Worm (Caenorhabditis elegans): ENCODE measurements around the gene R02E4.2.

DNA sequence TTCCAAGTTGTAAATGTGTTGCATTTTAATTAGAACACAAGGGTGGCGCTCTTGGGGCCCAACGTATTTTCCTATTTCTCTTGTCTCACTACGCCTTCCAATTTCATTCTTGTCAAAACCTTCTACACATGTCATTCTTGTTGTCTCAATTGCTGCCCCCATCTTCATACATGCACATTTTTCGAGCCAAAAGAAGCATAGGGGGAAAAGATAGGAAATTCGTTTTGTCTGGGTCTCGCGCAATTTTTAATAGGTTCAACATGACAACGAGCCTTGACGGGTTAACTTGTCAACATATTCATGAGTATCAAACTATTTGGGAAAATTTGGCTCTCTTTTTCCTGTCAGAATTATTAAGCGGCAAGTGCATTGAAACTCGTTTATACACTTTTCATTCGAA is 16.1 kb downstream of the R02E4.2 start:
- TF ChIP-seq ama-1 (optimal IDR thresholded peaks at IDR 0.05) (no peak), sox-2 (GFP tag; IDR thresholded peaks at IDR 0.05) (no peak), ceh-45 (GFP tag; IDR thresholded peaks at IDR 0.05) (no peak), eyg-1 (tag; optimal IDR thresholded peaks at IDR 0.05) (no peak), ttx-3 (tag; optimal IDR thresholded peaks at IDR 0.05) (no peak), pha-4 (tag; optimal IDR thresholded peaks at IDR 0.05) (no peak), ztf-16 (tag; optimal IDR thresholded peaks at IDR 0.05) (no peak), tbx-2 (tag; optimal IDR thresholded peaks at IDR 0.05) (no peak), dve-1 (tag; optimal IDR thresholded peaks at IDR 0.05) (no peak)
